Fruit fly (Drosophila melanogaster) whole organism, prepupa: ENCODE measurements around the gene alpha-Est7.
A peak's percentile ranks its signal among the peaks of the same experiment; 100 is the strongest.

Experiments used
- Blimp-1 ChIP-seq: fragments of 200-800 bp; sonication (Bioruptor generic); optimal IDR thresholded peaks from 3 replicates; lab custom pipeline; 2017; ENCODE audit warnings: missing biosample characterization, missing genetic modification characterization, mild to moderate bottlenecking, moderate library complexity, missing genetic modification reagents
- CG11294 ChIP-seq: fragments of 200-800 bp; sonication (Bioruptor generic); IDR thresholded peaks from 2 replicates; pipeline ENCODE4 v1.3.6; 2022; ENCODE audit warnings: missing biosample characterization, missing genetic modification characterization
- CG11762 ChIP-seq: fragments of 200-800 bp; sonication (Bioruptor generic); optimal IDR thresholded peaks from 3 replicates; lab custom pipeline; 2016; ENCODE audit warnings: missing biosample characterization, missing genetic modification characterization; ENCODE audit not compliant: insufficient read depth
- CG1621 ChIP-seq: fragments of 200-800 bp; sonication (Bioruptor generic); optimal IDR thresholded peaks from 3 replicates; lab custom pipeline; 2018; ENCODE audit warnings: missing biosample characterization, mild to moderate bottlenecking, missing genetic modification characterization
- CG34406 ChIP-seq: fragments of 200-800 bp; sonication (Bioruptor generic); optimal IDR thresholded peaks from 3 replicates; lab custom pipeline; 2016; ENCODE audit warnings: missing biosample characterization, missing genetic modification characterization
- CG3919 ChIP-seq: fragments of 200-800 bp; sonication (Bioruptor generic); optimal IDR thresholded peaks from 3 replicates; lab custom pipeline; 2016; ENCODE audit warnings: missing biosample characterization, missing genetic modification characterization
- CG6276 ChIP-seq: fragments of 200-800 bp; sonication (Bioruptor generic); optimal IDR thresholded peaks from 2 replicates; lab custom pipeline; 2017; ENCODE audit warnings: missing biosample characterization, mild to moderate bottlenecking, missing genetic modification characterization
- CG6792 ChIP-seq: fragments of 200-800 bp; sonication (Bioruptor generic); optimal IDR thresholded peaks from 3 replicates; lab custom pipeline; 2016; ENCODE audit warnings: missing biosample characterization, missing genetic modification characterization
- CG6854 ChIP-seq: fragments of 200-800 bp; sonication (Bioruptor generic); optimal IDR thresholded peaks from 2 replicates; lab custom pipeline; 2017; ENCODE audit warnings: missing biosample characterization, mild to moderate bottlenecking, missing genetic modification characterization
- CG7368 ChIP-seq: fragments of 200-800 bp; sonication (Bioruptor generic); optimal IDR thresholded peaks from 3 replicates; lab custom pipeline; 2016; ENCODE audit warnings: missing biosample characterization, missing genetic modification characterization
- CG8319 ChIP-seq: fragments of 200-800 bp; sonication (Bioruptor generic); optimal IDR thresholded peaks from 3 replicates; lab custom pipeline; 2016; ENCODE audit warnings: missing biosample characterization, missing genetic modification characterization
- CG9139 ChIP-seq: fragments of 200-800 bp; sonication (Bioruptor generic); optimal IDR thresholded peaks from 3 replicates; lab custom pipeline; 2017; ENCODE audit warnings: missing biosample characterization, mild to moderate bottlenecking, missing genetic modification characterization
- Ets21C ChIP-seq: fragments of 200-800 bp; sonication (Bioruptor generic); optimal IDR thresholded peaks from 3 replicates; lab custom pipeline; 2016; ENCODE audit warnings: missing biosample characterization, missing genetic modification characterization
- Gug ChIP-seq: fragments of 200-800 bp; sonication (Bioruptor generic); IDR thresholded peaks from 2 replicates; pipeline ENCODE4 v1.3.6; 2022; ENCODE audit warnings: missing biosample characterization, missing genetic modification characterization
- Hr38 ChIP-seq: sonication (Bioruptor generic); optimal IDR thresholded peaks from 2 replicates; lab custom pipeline; 2016; ENCODE audit warnings: missing biosample characterization, missing genetic modification characterization
- Hr39 ChIP-seq: fragments of 200-800 bp; sonication (Bioruptor generic); optimal IDR thresholded peaks from 2 replicates; lab custom pipeline; 2016; ENCODE audit warnings: missing biosample characterization, missing genetic modification characterization
- Met ChIP-seq: fragments of 200-800 bp; sonication (Bioruptor generic); optimal IDR thresholded peaks from 3 replicates; lab custom pipeline; 2016; ENCODE audit warnings: missing biosample characterization, missing genetic modification characterization
- Sox15 ChIP-seq: fragments of 200-800 bp; sonication (Bioruptor generic); optimal IDR thresholded peaks from 3 replicates; lab custom pipeline; 2016; ENCODE audit warnings: missing biosample characterization, missing genetic modification characterization
- achi ChIP-seq: fragments of 200-800 bp; sonication (Bioruptor generic); optimal IDR thresholded peaks from 3 replicates; lab custom pipeline; 2016; ENCODE audit warnings: missing biosample characterization, missing genetic modification characterization
- acj6 ChIP-seq: fragments of 200-800 bp; sonication (Bioruptor generic); optimal IDR thresholded peaks from 3 replicates; lab custom pipeline; 2016; ENCODE audit warnings: missing biosample characterization, missing genetic modification characterization
- cyc ChIP-seq: fragments of 200-800 bp; sonication (Bioruptor generic); optimal IDR thresholded peaks from 3 replicates; lab custom pipeline; 2016; ENCODE audit warnings: missing biosample characterization, missing genetic modification characterization
- esn ChIP-seq: fragments of 200-800 bp; sonication (Bioruptor generic); optimal IDR thresholded peaks from 2 replicates; lab custom pipeline; 2016; ENCODE audit warnings: missing biosample characterization, mild to moderate bottlenecking, missing genetic modification characterization, moderate library complexity
- fkh ChIP-seq: fragments of 200-800 bp; sonication (Bioruptor generic); optimal IDR thresholded peaks from 3 replicates; lab custom pipeline; 2017; ENCODE audit warnings: missing biosample characterization, mild to moderate bottlenecking, missing genetic modification characterization, moderate library complexity
- lz ChIP-seq: fragments of 200-800 bp; sonication (Bioruptor generic); optimal IDR thresholded peaks from 3 replicates; lab custom pipeline; 2016; ENCODE audit warnings: missing biosample characterization, missing genetic modification characterization
- salr ChIP-seq, 2 experiments: fragments of 200-800 bp; sonication (Bioruptor generic); optimal IDR thresholded peaks; 3 replicates each; lab custom pipeline; 2016 to 2018; ENCODE audit warnings: missing biosample characterization in 2 of 2, missing genetic modification characterization in 2 of 2, mild to moderate bottlenecking in 1 of 2
- ss ChIP-seq, 2 experiments: fragments of 200-800 bp; sonication (Bioruptor generic); optimal IDR thresholded peaks; 2 replicates in 1 of 2; 3 replicates in 1 of 2; lab custom pipeline; 2017 to 2018; ENCODE audit warnings: mild to moderate bottlenecking in 2 of 2, missing biosample characterization in 2 of 2, missing genetic modification characterization in 2 of 2, moderate library complexity in 1 of 2
- svp ChIP-seq: fragments of 200-800 bp; sonication (Bioruptor generic); peaks from one replicate; lab custom pipeline; 2016; ENCODE audit warnings: missing biosample characterization, missing genetic modification characterization
- vri ChIP-seq: fragments of 200-800 bp; sonication (Bioruptor generic); optimal IDR thresholded peaks from 3 replicates; lab custom pipeline; 2016; ENCODE audit warnings: missing biosample characterization, mild to moderate bottlenecking, missing genetic modification characterization

alpha-Est7 gene

DNA sequence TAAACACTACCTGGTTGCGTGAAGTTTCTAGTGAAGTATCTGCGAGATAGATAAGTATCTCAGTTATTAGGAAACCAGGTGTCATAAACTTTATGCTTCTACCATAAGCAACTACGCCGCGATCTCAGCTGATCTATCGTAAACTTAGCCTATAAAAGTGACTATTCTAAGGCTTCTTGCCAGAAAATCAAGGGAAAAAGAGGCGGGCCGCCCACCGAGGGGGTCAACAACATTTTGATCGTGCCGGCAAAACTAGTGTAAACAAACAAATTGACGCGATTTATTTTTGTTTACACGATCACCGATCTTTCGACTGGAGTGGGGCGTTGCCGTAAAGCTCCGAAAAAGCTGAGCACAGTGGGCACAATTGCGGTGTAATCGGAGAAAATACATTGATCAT is 607 bp upstream of the alpha-Est7 start:
- TF ChIP-seq CG3919 (GFP tag; lab: Kevin White, UChicago) (no peak), fkh (GFP tag; lab: Kevin White, UChicago) (peak; percentile 93), acj6 (GFP tag; lab: Kevin White, UChicago) (no peak)

DNA sequence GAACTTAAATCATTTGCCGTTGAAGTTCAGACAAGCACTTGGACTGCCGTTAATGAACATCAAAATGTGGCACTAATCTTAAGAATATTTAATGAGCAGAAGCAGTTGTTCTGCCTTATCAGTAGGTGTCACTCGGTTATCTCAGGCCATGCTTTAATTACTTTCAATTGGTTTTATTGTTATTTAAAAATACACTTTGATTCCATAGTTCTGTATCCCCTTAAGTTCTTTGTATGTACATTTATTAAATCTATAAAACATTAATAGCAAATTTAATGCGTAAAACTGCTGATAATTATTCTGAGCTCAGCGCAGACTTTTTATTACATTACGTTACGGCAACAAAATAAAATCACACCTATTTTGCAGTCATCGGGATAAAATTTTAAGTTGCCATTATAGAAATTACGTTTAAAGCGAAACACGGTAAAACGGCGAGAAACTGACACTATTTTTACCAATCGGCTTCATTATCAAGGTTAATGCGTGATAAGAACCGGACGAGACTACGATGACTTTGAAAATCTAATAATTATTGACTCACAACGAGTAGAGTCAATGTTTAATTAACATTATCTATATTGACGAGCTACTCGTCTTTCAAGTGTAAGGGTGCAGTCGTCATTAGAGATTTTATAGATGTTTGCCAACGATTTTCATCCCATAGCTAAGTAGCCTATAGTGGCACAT is 1.1 kb downstream of the alpha-Est7 start:
- TF ChIP-seq vri (GFP tag; lab: Kevin White, UChicago) (no peak), svp (GFP tag; lab: Kevin White, UChicago) (peak; percentile 91), fkh (GFP tag; lab: Kevin White, UChicago) (peak; percentile 20), Ets21C (GFP tag; lab: Kevin White, UChicago) (no peak), Blimp-1 (GFP tag; lab: Kevin White, UChicago) (no peak), Hr39 (GFP tag; lab: Kevin White, UChicago) (no peak), Gug (no peak), CG8319 (no peak), CG6276 (GFP tag; lab: Kevin White, UChicago) (peak; percentile 70), achi (GFP tag; lab: Kevin White, UChicago) (no peak)

DNA sequence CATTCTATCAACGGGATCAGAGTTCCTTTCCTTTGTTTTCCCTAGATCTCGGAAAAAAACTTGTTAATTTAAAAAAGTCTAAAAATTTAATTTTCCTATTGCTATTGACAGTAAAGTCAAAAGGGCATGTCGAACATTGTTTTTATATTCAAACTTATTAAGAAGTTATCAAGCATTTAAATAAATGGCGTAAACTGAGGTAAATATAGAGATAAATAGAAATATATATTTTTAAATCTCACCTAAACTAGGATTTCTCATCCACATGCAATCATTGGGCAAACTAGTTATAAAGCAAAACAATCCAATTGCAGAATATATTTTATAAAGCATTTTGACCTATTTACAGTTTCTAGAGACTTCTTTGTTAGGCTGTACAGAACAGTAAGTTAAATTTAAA is 4.2 kb downstream of the alpha-Est7 start, which contains the start of gene Ubc84D:
Ubc84D (minus strand) TSS at position 101 of the 400 bp plus-strand sequence.
- TF ChIP-seq CG7368 (no peak), Hr38 (GFP tag; lab: Kevin White, UChicago) (no peak), CG1621 (tag; lab: Kevin White, UChicago) (no peak), achi (GFP tag; lab: Kevin White, UChicago) (no peak), Hr39 (GFP tag; lab: Kevin White, UChicago) (no peak), Gug (no peak), Sox15 (GFP tag; lab: Kevin White, UChicago) (no peak), CG6276 (GFP tag; lab: Kevin White, UChicago) (no peak), Met (no peak), cyc (GFP tag; lab: Kevin White, UChicago) (no peak), CG6792 (GFP tag; lab: Kevin White, UChicago) (no peak), ss (GFP tag; optimal IDR thresholded peaks at IDR 0.05; lab: Kevin White, UChicago) (no peak), fkh (GFP tag; lab: Kevin White, UChicago) (no peak), CG6854 (no peak), CG8319 (no peak), salr (GFP tag; optimal IDR thresholded peaks at IDR 0.05; lab: Kevin White, UChicago) (no peak), CG11762 (GFP tag; lab: Kevin White, UChicago) (no peak), lz (GFP tag; lab: Kevin White, UChicago) (no peak), Blimp-1 (GFP tag; lab: Kevin White, UChicago) (no peak)

DNA sequence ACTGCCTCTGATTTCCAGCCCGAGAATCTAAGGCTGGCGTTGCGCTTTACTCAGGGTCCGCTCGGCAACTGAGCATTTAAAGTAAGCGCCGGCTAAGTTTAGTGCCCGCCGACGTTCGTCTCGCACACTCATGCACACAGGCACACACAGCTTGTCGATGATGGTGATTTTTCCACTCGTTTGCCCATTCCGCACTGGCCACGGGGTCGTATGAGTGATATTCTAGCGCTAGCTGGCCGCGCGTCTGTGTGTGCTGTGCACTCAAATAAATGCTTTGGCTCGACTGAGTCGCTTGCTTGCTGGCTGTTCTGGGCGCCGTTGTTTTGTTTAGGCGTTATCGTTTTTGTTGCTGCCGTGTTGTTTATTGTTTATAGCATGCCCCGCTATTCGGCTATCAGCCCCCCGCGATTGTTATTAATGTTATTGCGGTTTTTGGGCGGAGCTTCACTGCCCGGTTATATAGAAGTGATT is 7.9 kb downstream of the alpha-Est7 start, which contains the start of gene alpha-Est8:
alpha-Est8 (minus strand) TSS at position 72 of the 471 bp plus-strand sequence.
- no peak for TF ChIP-seq CG7368
- TF ChIP-seq lz (GFP tag; lab: Kevin White, UChicago) = no peak
- TF ChIP-seq CG9139 (GFP tag; lab: Kevin White, UChicago) = no peak
- TF ChIP-seq fkh (GFP tag; lab: Kevin White, UChicago) = peak; percentile 31
- TF ChIP-seq vri (GFP tag; lab: Kevin White, UChicago) = peak; percentile 11
- TF ChIP-seq CG6854 = no peak
- TF ChIP-seq CG34406 (GFP tag; lab: Kevin White, UChicago) = no peak
- TF ChIP-seq ss (GFP tag; optimal IDR thresholded peaks at IDR 0.05; lab: Kevin White, UChicago) = no peak
- peak; percentile 76 for TF ChIP-seq svp (GFP tag; lab: Kevin White, UChicago)
- TF ChIP-seq CG11294 (GFP tag; lab: Robert Waterston, UW) = no peak
- TF ChIP-seq esn (GFP tag; lab: Kevin White, UChicago) = no peak
- TF ChIP-seq CG11762 (GFP tag; lab: Kevin White, UChicago) = no peak

DNA sequence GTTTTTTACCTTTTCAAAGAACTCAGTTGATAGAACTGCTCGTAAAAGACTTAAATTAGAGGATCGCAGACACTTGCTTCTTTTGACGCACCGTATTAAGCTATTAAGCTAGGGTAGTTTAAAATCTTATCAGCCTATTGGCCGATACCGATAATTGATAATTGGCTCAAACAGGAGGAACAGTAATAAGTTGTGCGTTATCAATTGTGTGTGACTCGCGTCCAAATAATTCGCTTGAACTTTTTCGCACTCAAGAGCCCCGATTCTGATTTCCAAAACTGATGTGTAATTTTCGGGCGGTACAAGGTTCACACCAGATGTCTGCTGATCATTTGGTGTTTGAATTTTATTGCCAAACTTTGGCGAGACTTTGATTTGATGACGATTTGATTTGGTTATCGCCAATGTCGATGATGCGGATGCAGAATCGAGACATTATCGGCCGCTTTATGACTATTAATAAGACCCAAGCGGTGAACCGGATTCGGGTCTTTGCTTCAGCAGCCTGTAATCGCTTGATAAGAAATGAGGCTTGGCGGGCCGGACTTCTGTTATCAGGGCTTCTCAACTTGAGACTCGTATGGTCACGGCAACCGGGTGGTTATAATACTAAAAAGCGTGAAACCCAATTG is 9.2 kb downstream of the alpha-Est7 start:
- TF ChIP-seq CG7368 = no peak
- TF ChIP-seq svp (GFP tag; lab: Kevin White, UChicago) = peak; percentile 99
